Fruit fly (Drosophila melanogaster): Measurements from ENCODE around the gene CG15544.

Gene CG15544

DNA sequence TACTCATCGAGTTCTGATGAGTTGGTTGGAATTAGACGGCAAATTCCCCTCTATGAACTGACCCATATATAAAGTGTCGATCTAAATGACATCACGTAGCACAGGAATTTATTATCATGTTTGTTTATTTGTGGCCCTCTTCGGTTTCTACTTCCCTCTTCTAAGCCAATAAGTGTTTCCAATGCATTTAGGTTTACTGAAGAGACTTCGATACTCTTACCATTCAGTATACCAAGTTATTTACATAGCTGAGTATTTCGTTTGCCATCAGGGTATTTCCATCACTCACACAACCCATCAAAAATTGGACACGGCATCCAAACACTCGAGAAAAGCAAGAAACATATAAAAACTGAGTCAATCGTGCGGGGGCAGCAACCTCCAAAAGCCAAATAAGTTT lies 11.4 kb upstream of the CG15544 start (continued):
- TF ChIP-seq CG17361 (GFP tag; IDR thresholded peaks at IDR 0.05): no peak
- TF ChIP-seq CG7357 (GFP tag; IDR thresholded peaks at IDR 0.05): no peak
- no peak for TF ChIP-seq lbe (GFP tag; optimal IDR thresholded peaks at IDR 0.05)
- TF ChIP-seq tup (GFP tag; optimal IDR thresholded peaks at IDR 0.05): no peak
- no peak for TF ChIP-seq MTF-1 (GFP tag; optimal IDR thresholded peaks at IDR 0.05; ENCODE audit: borderline replicate concordance)
- no peak for TF ChIP-seq grn (GFP tag; optimal IDR thresholded peaks at IDR 0.05)
- TF ChIP-seq caup (GFP tag; optimal IDR thresholded peaks at IDR 0.05; ENCODE audit: severe bottlenecking): no peak
- TF ChIP-seq CG13424 (tag; optimal IDR thresholded peaks at IDR 0.05): no peak
- peak; percentile 18 for TF ChIP-seq CG2678 (tag; optimal IDR thresholded peaks at IDR 0.05)
- no peak for TF ChIP-seq ro (GFP tag; IDR thresholded peaks at IDR 0.05)
- no peak for TF ChIP-seq Mrtf (GFP tag; IDR thresholded peaks at IDR 0.05)
- TF ChIP-seq Dfd (GFP tag; optimal IDR thresholded peaks at IDR 0.05): no peak
- peak; percentile 46 for TF ChIP-seq gsb-n (tag; optimal IDR thresholded peaks at IDR 0.05)
- no peak for TF ChIP-seq CTCF (GFP tag; optimal IDR thresholded peaks at IDR 0.05)
- TF ChIP-seq h (optimal IDR thresholded peaks at IDR 0.05): no peak
- no peak for TF ChIP-seq CG8765 (GFP tag; IDR thresholded peaks at IDR 0.05)
- TF ChIP-seq Dref (GFP tag; IDR thresholded peaks at IDR 0.05): no peak
- no peak for TF ChIP-seq Doc2 (GFP tag; IDR thresholded peaks at IDR 0.05)
- TF ChIP-seq CG10366 (GFP tag; IDR thresholded peaks at IDR 0.05): no peak
- no peak for TF ChIP-seq chif (GFP tag; optimal IDR thresholded peaks at IDR 0.05)
- TF ChIP-seq Xbp1 (GFP tag; optimal IDR thresholded peaks at IDR 0.05): no peak
- no peak for TF ChIP-seq CG10209 (GFP tag; optimal IDR thresholded peaks at IDR 0.05)
- TF ChIP-seq sd (tag; optimal IDR thresholded peaks at IDR 0.05): peak; percentile 68
- TF ChIP-seq pan (optimal IDR thresholded peaks at IDR 0.05): no peak
- no peak for TF ChIP-seq pan (GFP tag; optimal IDR thresholded peaks at IDR 0.05 in 1 of 2, IDR thresholded peaks at IDR 0.05 in 1 of 2)
- no peak for TF ChIP-seq ara (GFP tag; IDR thresholded peaks at IDR 0.05)
- TF ChIP-seq CG12769 (tag; optimal IDR thresholded peaks at IDR 0.05): peak; percentile 62
- TF ChIP-seq Oli (tag; optimal IDR thresholded peaks at IDR 0.05): peak; percentile 14
- no peak for TF ChIP-seq tna (GFP tag; IDR thresholded peaks at IDR 0.05; ENCODE audit: partially characterized antibody)
- TF ChIP-seq Jarid2 (GFP tag; optimal IDR thresholded peaks at IDR 0.05): no peak
- TF ChIP-seq Lpt (GFP tag; optimal IDR thresholded peaks at IDR 0.05): no peak
- TF ChIP-seq CG4617 (GFP tag; optimal IDR thresholded peaks at IDR 0.05; ENCODE audit: borderline replicate concordance): no peak
- no peak for TF ChIP-seq Bteb2 (GFP tag; optimal IDR thresholded peaks at IDR 0.05)
- TF ChIP-seq CG1647 (GFP tag; optimal IDR thresholded peaks at IDR 0.05): no peak
- peak in 1 of 2 experiments; percentile 16 for TF ChIP-seq eve (GFP tag; optimal IDR thresholded peaks at IDR 0.05)
- no peak for TF ChIP-seq CG16863 (GFP tag; optimal IDR thresholded peaks at IDR 0.05)
- no peak for TF ChIP-seq CG3847 (GFP tag; IDR thresholded peaks at IDR 0.05)
- TF ChIP-seq CG13894 (tag; optimal IDR thresholded peaks at IDR 0.05): peak; percentile 12
- no peak for TF ChIP-seq sima (GFP tag; optimal IDR thresholded peaks at IDR 0.05)
- TF ChIP-seq Antp (GFP tag; optimal IDR thresholded peaks at IDR 0.05): no peak
- TF ChIP-seq dmrt99B (tag; optimal IDR thresholded peaks at IDR 0.05): peak; percentile 7
- TF ChIP-seq emc (GFP tag; optimal IDR thresholded peaks at IDR 0.05): no peak
- no peak for TF ChIP-seq CG6689 (GFP tag; IDR thresholded peaks at IDR 0.05)
- TF ChIP-seq cad (GFP tag; optimal IDR thresholded peaks at IDR 0.05): no peak
- TF ChIP-seq ATbp (GFP tag; optimal IDR thresholded peaks at IDR 0.05): peak; percentile 36
- TF ChIP-seq slp2 (GFP tag; optimal IDR thresholded peaks at IDR 0.05): no peak
- no peak for TF ChIP-seq H15 (GFP tag; IDR thresholded peaks at IDR 0.05)
- TF ChIP-seq CG16779 (GFP tag; IDR thresholded peaks at IDR 0.05): no peak
- TF ChIP-seq Aef1 (GFP tag; IDR thresholded peaks at IDR 0.05): no peak
- no peak for TF ChIP-seq sob (GFP tag; IDR thresholded peaks at IDR 0.05)
- no peak for TF ChIP-seq CG33557 (GFP tag; optimal IDR thresholded peaks at IDR 0.05)
- peak; percentile 30 for TF ChIP-seq Vsx1 (GFP tag; optimal IDR thresholded peaks at IDR 0.05)
- TF ChIP-seq CG42726 (GFP tag; IDR thresholded peaks at IDR 0.05; ENCODE audit: partially characterized antibody): no peak

All from whole organism, embryonic.